Fruit fly (Drosophila melanogaster) whole organism, embryonic: ENCODE measurements around the gene PH4alphaSG2.

Experiments used
- Atf3 ChIP-seq: fragments of 200-800 bp; sonication (Bioruptor generic); optimal IDR thresholded peaks from 3 replicates; lab custom pipeline; 2016; ENCODE audit warnings: missing biosample characterization, missing genetic modification characterization
- BEAF-32 ChIP-seq: fragments of 200-800 bp; sonication (Bioruptor generic); optimal IDR thresholded peaks from 3 replicates; lab custom pipeline; 2017; ENCODE audit warnings: missing biosample characterization, missing genetic modification characterization, mild to moderate bottlenecking, moderate library complexity, missing genetic modification reagents
- CG10147 ChIP-seq: fragments of 200-800 bp; sonication (Bioruptor generic); optimal IDR thresholded peaks from 2 replicates; lab custom pipeline; 2019; ENCODE audit warnings: missing biosample characterization, mild to moderate bottlenecking, missing genetic modification characterization, moderate library complexity
- CG1233 ChIP-seq: fragments of 200-800 bp; sonication (Bioruptor generic); optimal IDR thresholded peaks from 4 replicates; lab custom pipeline; 2018; ENCODE audit warnings: missing biosample characterization, mild to moderate bottlenecking, missing genetic modification characterization
- CG13775 ChIP-seq: fragments of 200-800 bp; sonication (Bioruptor generic); optimal IDR thresholded peaks from 3 replicates; lab custom pipeline; 2017; ENCODE audit warnings: missing biosample characterization, mild to moderate bottlenecking, missing genetic modification characterization
- CG31224 ChIP-seq: fragments of 200-800 bp; sonication (Bioruptor generic); IDR thresholded peaks from 2 replicates; pipeline ENCODE4 v1.3.6; 2022; ENCODE audit warnings: missing biosample characterization, missing genetic modification characterization
- CG31441 ChIP-seq: fragments of 200-800 bp; sonication (Bioruptor generic); IDR thresholded peaks from 2 replicates; pipeline ENCODE4 v1.3.6; 2022; ENCODE audit warnings: missing biosample characterization, missing genetic modification characterization
- CG32767 ChIP-seq: fragments of 200-800 bp; sonication (Bioruptor generic); IDR thresholded peaks from 2 replicates; pipeline ENCODE4 v1.3.6; 2022; ENCODE audit warnings: missing biosample characterization, missing genetic modification characterization
- CG34376 ChIP-seq: fragments of 200-800 bp; sonication (Bioruptor generic); optimal IDR thresholded peaks from 2 replicates; lab custom pipeline; 2018; ENCODE audit warnings: missing biosample characterization, mild to moderate bottlenecking, missing genetic modification characterization
- CG34422 ChIP-seq: fragments of 200-800 bp; sonication (Bioruptor generic); IDR thresholded peaks from 3 replicates; pipeline ENCODE4 v1.3.6; 2022; ENCODE audit warnings: missing biosample characterization, missing genetic modification characterization
- CG4328 ChIP-seq: fragments of 200-800 bp; sonication (Bioruptor generic); optimal IDR thresholded peaks from 3 replicates; lab custom pipeline; 2017; ENCODE audit warnings: missing biosample characterization, missing genetic modification reagents, missing genetic modification characterization
- CG5953 ChIP-seq: fragments of 200-800 bp; sonication (Bioruptor generic); IDR thresholded peaks from 2 replicates; pipeline ENCODE4 v1.3.6; 2022; ENCODE audit warnings: missing biosample characterization, missing genetic modification characterization
- CG6175 ChIP-seq: fragments of 200-800 bp; sonication (Bioruptor generic); IDR thresholded peaks from 3 replicates; pipeline ENCODE4 v1.3.6; 2022; ENCODE audit warnings: missing biosample characterization, missing genetic modification characterization
- CG6272 ChIP-seq: fragments of 200-800 bp; sonication (Bioruptor generic); IDR thresholded peaks from 2 replicates; pipeline ENCODE4 v1.3.6; 2022; ENCODE audit warnings: missing biosample characterization, missing genetic modification characterization
- CG7987 ChIP-seq: fragments of 200-800 bp; sonication (Bioruptor generic); optimal IDR thresholded peaks from 2 replicates; lab custom pipeline; 2018; ENCODE audit warnings: missing biosample characterization, mild to moderate bottlenecking, missing genetic modification characterization, moderate library complexity
- CG9609 ChIP-seq: fragments of 200-800 bp; sonication (Bioruptor generic); optimal IDR thresholded peaks from 3 replicates; lab custom pipeline; 2016; ENCODE audit warnings: missing biosample characterization, missing genetic modification characterization
- CG9727 ChIP-seq: fragments of 200-800 bp; sonication (Bioruptor generic); optimal IDR thresholded peaks from 3 replicates; lab custom pipeline; 2017; ENCODE audit warnings: missing biosample characterization, mild to moderate bottlenecking, missing genetic modification characterization
- CoRest ChIP-seq: fragments of 200-800 bp; sonication (Bioruptor generic); optimal IDR thresholded peaks from 3 replicates; lab custom pipeline; 2018; ENCODE audit warnings: missing biosample characterization, mild to moderate bottlenecking, missing genetic modification characterization, moderate library complexity
- D ChIP-seq, 2 experiments: fragments of 200-800 bp in 1 of 2; fragments of >200 bp in 1 of 2; sonication (Bioruptor generic) in 1 of 2; optimal IDR thresholded peaks; 2 replicates in 1 of 2; 3 replicates in 1 of 2; lab custom pipeline; 2017; ENCODE audit warnings: mild to moderate bottlenecking in 1 of 2, missing biosample characterization in 1 of 2, missing genetic modification characterization in 1 of 2, missing genetic modification reagents in 1 of 2
- Dek ChIP-seq: fragments of 200-800 bp; sonication (Bioruptor generic); optimal IDR thresholded peaks from 3 replicates; lab custom pipeline; 2019; ENCODE audit warnings: missing biosample characterization, mild to moderate bottlenecking, missing genetic modification characterization, moderate library complexity
- Dfd ChIP-seq, 2 experiments: fragments of >200 bp; optimal IDR thresholded peaks; 2 replicates each; lab custom pipeline; 2017; ENCODE audit warnings: missing biosample characterization in 2 of 2, missing genetic modification characterization in 2 of 2
- Doc3 ChIP-seq: fragments of 200-800 bp; sonication (Bioruptor generic); IDR thresholded peaks from 3 replicates; pipeline ENCODE4 v1.3.6; 2022; ENCODE audit warnings: missing biosample characterization, missing genetic modification characterization; ENCODE audit not compliant: partially characterized antibody
- E2f2 ChIP-seq: fragments of 200-800 bp; sonication (Bioruptor generic); IDR thresholded peaks from 2 replicates; pipeline ENCODE4 v1.3.6; 2022; ENCODE audit warnings: missing biosample characterization, missing genetic modification characterization
- GATAe ChIP-seq: fragments of 200-800 bp; sonication (Bioruptor generic); conservative IDR thresholded peaks from 2 replicates; pipeline ENCODE4 v1.3.6; 2022; ENCODE audit warnings: missing biosample characterization, missing genetic modification characterization
- Hmr ChIP-seq: fragments of 200-800 bp; sonication (Bioruptor generic); optimal IDR thresholded peaks from 3 replicates; lab custom pipeline; 2017; ENCODE audit warnings: mild to moderate bottlenecking, missing biosample characterization, missing genetic modification reagents, missing genetic modification characterization
- NFAT ChIP-seq: fragments of 200-800 bp; sonication (Bioruptor generic); IDR thresholded peaks from 2 replicates; pipeline ENCODE4 v1.3.6; 2022; ENCODE audit warnings: missing biosample characterization, missing genetic modification characterization
- Nf-YC ChIP-seq: fragments of 200-800 bp; optimal IDR thresholded peaks from 3 replicates; lab custom pipeline; 2019; ENCODE audit warnings: missing biosample characterization, mild to moderate bottlenecking, missing genetic modification characterization, moderate library complexity
- Optix ChIP-seq: fragments of 200-800 bp; sonication (Bioruptor generic); IDR thresholded peaks from 3 replicates; pipeline ENCODE4 v1.3.6; 2022; ENCODE audit warnings: missing biosample characterization, missing genetic modification characterization
- Rfx ChIP-seq: fragments of 200-800 bp; sonication (Bioruptor generic); IDR thresholded peaks from 2 replicates; pipeline ENCODE4 v1.3.6; 2022; ENCODE audit warnings: missing biosample characterization, missing genetic modification characterization
- Spps ChIP-seq: fragments of 200-800 bp; sonication (Bioruptor generic); optimal IDR thresholded peaks from 2 replicates; lab custom pipeline; 2018; ENCODE audit warnings: missing biosample characterization, mild to moderate bottlenecking, missing genetic modification characterization
- Usf ChIP-seq: fragments of 200-800 bp; sonication (Bioruptor generic); optimal IDR thresholded peaks from 2 replicates; lab custom pipeline; 2017; ENCODE audit warnings: missing genotype, missing biosample characterization, missing genetic modification characterization
- ab ChIP-seq: fragments of 200-800 bp; sonication (Bioruptor generic); optimal IDR thresholded peaks from 2 replicates; lab custom pipeline; 2016; ENCODE audit warnings: missing biosample characterization, missing genetic modification characterization
- ash1 ChIP-seq: fragments of 200-800 bp; sonication (Bioruptor generic); optimal IDR thresholded peaks from 2 replicates; lab custom pipeline; 2018; ENCODE audit warnings: missing biosample characterization, mild to moderate bottlenecking, missing genetic modification characterization
- az2 ChIP-seq: fragments of 200-800 bp; sonication (Bioruptor generic); optimal IDR thresholded peaks from 3 replicates; lab custom pipeline; 2016; ENCODE audit warnings: missing biosample characterization, missing genetic modification characterization
- cad ChIP-seq: fragments of >200 bp; optimal IDR thresholded peaks from 2 replicates; lab custom pipeline; 2017; ENCODE audit warnings: missing biosample characterization, missing genetic modification characterization
- chinmo ChIP-seq: fragments of 200-800 bp; sonication (Bioruptor generic); IDR thresholded peaks from 4 replicates; pipeline ENCODE4 v1.3.6; 2022; ENCODE audit warnings: missing biosample characterization, missing genetic modification characterization; ENCODE audit not compliant: partially characterized antibody
- dmrt99B ChIP-seq: fragments of 200-800 bp; sonication (Bioruptor generic); optimal IDR thresholded peaks from 2 replicates; lab custom pipeline; 2018; ENCODE audit warnings: missing biosample characterization, mild to moderate bottlenecking, missing genetic modification characterization, moderate library complexity
- eyg ChIP-seq: fragments of 200-800 bp; sonication (Bioruptor generic); optimal IDR thresholded peaks from 3 replicates; lab custom pipeline; 2016; ENCODE audit warnings: missing biosample characterization, missing genetic modification characterization
- h ChIP-seq: fragments of >200 bp; optimal IDR thresholded peaks from 2 replicates; lab custom pipeline; 2017
- hkb ChIP-seq, 2 experiments: fragments of 200-800 bp in 1 of 2; fragments of >200 bp in 1 of 2; sonication (Bioruptor generic) in 1 of 2; IDR thresholded peaks in 1 of 2; optimal IDR thresholded peaks in 1 of 2; 2 replicates each; pipeline versions ENCODE4 v1.3.6 to Lab custom; 2017 to 2022; ENCODE audit warnings: missing biosample characterization in 1 of 2, missing genetic modification characterization in 1 of 2
- jumu ChIP-seq: fragments of 200-800 bp; sonication (Bioruptor generic); optimal IDR thresholded peaks from 3 replicates; lab custom pipeline; 2016; ENCODE audit warnings: missing biosample characterization, missing genetic modification characterization
- kah ChIP-seq: fragments of 200-800 bp; sonication (Bioruptor generic); optimal IDR thresholded peaks from 2 replicates; lab custom pipeline; 2018; ENCODE audit warnings: missing biosample characterization, mild to moderate bottlenecking, missing genetic modification characterization
- mld ChIP-seq: fragments of 200-800 bp; sonication (Bioruptor generic); IDR thresholded peaks from 3 replicates; pipeline ENCODE4 v1.3.6; 2022; ENCODE audit warnings: missing biosample characterization, missing genetic modification characterization; ENCODE audit not compliant: partially characterized antibody
- pho ChIP-seq: fragments of 200-800 bp; sonication (Bioruptor generic); optimal IDR thresholded peaks from 2 replicates; lab custom pipeline; 2016; ENCODE audit warnings: missing biosample characterization, missing genetic modification characterization
- pita ChIP-seq: fragments of 200-800 bp; sonication (Bioruptor generic); optimal IDR thresholded peaks from 2 replicates; lab custom pipeline; 2017; ENCODE audit warnings: missing biosample characterization, mild to moderate bottlenecking, missing genetic modification characterization
- pzg ChIP-seq: fragments of 200-800 bp; sonication (Bioruptor generic); optimal IDR thresholded peaks from 3 replicates; lab custom pipeline; 2018; ENCODE audit warnings: missing biosample characterization, mild to moderate bottlenecking, missing genetic modification characterization, moderate library complexity
- run ChIP-seq: fragments of 200-800 bp; sonication (Bioruptor generic); optimal IDR thresholded peaks from 3 replicates; lab custom pipeline; 2018; ENCODE audit warnings: missing biosample characterization, mild to moderate bottlenecking, missing genetic modification characterization
- sim ChIP-seq: fragments of 200-800 bp; sonication (Bioruptor generic); IDR thresholded peaks from 2 replicates; pipeline ENCODE4 v1.3.6; 2022; ENCODE audit warnings: missing biosample characterization, missing genetic modification characterization
- sisA ChIP-seq: fragments of 200-800 bp; sonication (Bioruptor generic); IDR thresholded peaks from 2 replicates; pipeline ENCODE4 v1.3.6; 2022; ENCODE audit warnings: missing biosample characterization, missing genetic modification characterization
- zfh1 ChIP-seq: fragments of 200-800 bp; sonication (Bioruptor generic); IDR thresholded peaks from 3 replicates; pipeline ENCODE4 v1.3.6; 2022; ENCODE audit warnings: missing biosample characterization, missing genetic modification characterization

The PH4alphaSG2 gene

dm6 chr3R:30526799-30527465, 37.1 kb downstream of the PH4alphaSG2 start, which contains the start of gene jdp (continued):
- TF ChIP-seq eyg (GFP tag; lab: Kevin White, UChicago) = no peak
- TF ChIP-seq hkb (optimal IDR thresholded peaks at IDR 0.05; lab: Kevin White, UChicago) = no peak
- TF ChIP-seq hkb (GFP tag; IDR thresholded peaks at IDR 0.05; lab: Robert Waterston, UW) = no peak
- TF ChIP-seq CoRest (tag; lab: Kevin White, UChicago) = no peak
- no peak for TF ChIP-seq ab (GFP tag; lab: Kevin White, UChicago)
- TF ChIP-seq pita (GFP tag; lab: Kevin White, UChicago) = no peak
- TF ChIP-seq pho (GFP tag; lab: Kevin White, UChicago) = no peak
- no peak for TF ChIP-seq sisA
- TF ChIP-seq chinmo (GFP tag; lab: Robert Waterston, UW) = peak; percentile 65; the same call in 1 of the 4 replicates
- TF ChIP-seq CG1233 (GFP tag; lab: Kevin White, UChicago) = no peak
- TF ChIP-seq kah (GFP tag; lab: Kevin White, UChicago) = no peak
- TF ChIP-seq CG13775 (GFP tag; lab: Kevin White, UChicago) = no peak
- no peak for TF ChIP-seq Doc3
- no peak for TF ChIP-seq CG4328 (GFP tag; lab: Kevin White, UChicago)
- no peak for TF ChIP-seq sim
- TF ChIP-seq NFAT (GFP tag; lab: Robert Waterston, UW) = peak; percentile 35; the same call in 1 of the 2 replicates
- TF ChIP-seq Atf3 (GFP tag; lab: Kevin White, UChicago) = no peak
- no peak for TF ChIP-seq CG9609 (GFP tag; lab: Kevin White, UChicago)
- no peak for TF ChIP-seq Usf
- no peak for TF ChIP-seq Dek
- no peak for TF ChIP-seq CG6272
- 0 out of 3 replicates have a peak, but pooled peaks have one; percentile 7 for TF ChIP-seq CG6175
- no peak for TF ChIP-seq CG7987 (GFP tag; lab: Kevin White, UChicago)
- TF ChIP-seq mld (GFP tag; lab: Robert Waterston, UW) = no peak
- TF ChIP-seq CG34376 = peak; percentile 42
- TF ChIP-seq dmrt99B (tag; lab: Kevin White, UChicago) = no peak
- no peak for TF ChIP-seq h
- TF ChIP-seq CG31224 (GFP tag; lab: Robert Waterston, UW) = no peak
- no peak for TF ChIP-seq az2
- no peak for TF ChIP-seq Dfd (GFP tag; optimal IDR thresholded peaks at IDR 0.05; lab: Kevin White, UChicago)
- TF ChIP-seq Optix (GFP tag; lab: Robert Waterston, UW) = no peak
- TF ChIP-seq pzg (GFP tag; lab: Kevin White, UChicago) = no peak
- no peak for TF ChIP-seq jumu (GFP tag; lab: Kevin White, UChicago)
- TF ChIP-seq CG32767 (GFP tag; lab: Robert Waterston, UW) = no peak
- peak; percentile 65 for TF ChIP-seq Nf-YC (tag; lab: Kevin White, UChicago)
- no peak for TF ChIP-seq D (optimal IDR thresholded peaks at IDR 0.05; lab: Kevin White, UChicago)
- no peak for TF ChIP-seq D (GFP tag; optimal IDR thresholded peaks at IDR 0.05; lab: Kevin White, UChicago)
- no peak for TF ChIP-seq CG10147 (GFP tag; lab: Kevin White, UChicago)
- TF ChIP-seq Hmr (GFP tag; lab: Kevin White, UChicago) = no peak
- TF ChIP-seq BEAF-32 (GFP tag; lab: Kevin White, UChicago) = no peak
- no peak for TF ChIP-seq CG31441 (GFP tag; lab: Robert Waterston, UW)
- TF ChIP-seq zfh1 (GFP tag; lab: Robert Waterston, UW) = no peak
- no peak for TF ChIP-seq GATAe (GFP tag; lab: Robert Waterston, UW)
- TF ChIP-seq CG5953 (GFP tag; lab: Robert Waterston, UW) = no peak
- no peak for TF ChIP-seq Spps (tag; lab: Kevin White, UChicago)
- peak; percentile 49; the same call in 1 of the 2 replicates for TF ChIP-seq Rfx
- peak; percentile 27; the same call in 1 of the 2 replicates for TF ChIP-seq E2f2
- TF ChIP-seq CG34422 (GFP tag; lab: Robert Waterston, UW) = no peak
- TF ChIP-seq run (tag; lab: Kevin White, UChicago) = no peak
- TF ChIP-seq cad (GFP tag; lab: Kevin White, UChicago) = no peak
- TF ChIP-seq ash1 (GFP tag; lab: Kevin White, UChicago) = no peak
- TF ChIP-seq CG9727 (GFP tag; lab: Kevin White, UChicago) = no peak
